Worm (Caenorhabditis elegans): ENCODE measurements around the gene F25A2.1.

DNA sequence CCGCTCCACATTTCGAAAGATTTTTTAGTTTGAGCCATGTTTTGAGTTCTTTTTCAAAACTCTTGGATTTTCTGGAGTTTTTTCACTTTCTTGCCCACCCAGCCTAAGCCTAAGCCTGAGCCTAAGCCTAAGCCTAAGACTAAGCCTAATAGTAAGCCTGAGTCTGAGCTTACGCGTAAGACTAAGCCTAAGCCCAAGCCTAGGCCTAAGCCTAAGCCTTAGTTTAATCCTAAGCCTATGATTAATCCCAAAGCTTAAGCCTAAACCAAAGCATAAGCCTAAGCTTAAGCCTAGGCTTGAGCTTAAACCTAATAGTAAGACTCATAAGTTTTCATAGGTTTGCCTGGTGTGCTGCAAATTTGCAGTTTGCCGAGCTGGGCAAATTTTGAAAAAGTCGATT, 37.1 kb upstream of the F25A2.1 start:
- TF ChIP-seq T22C8.4 (GFP tag; IDR thresholded peaks at IDR 0.05) (no peak), ref-1 (GFP tag; conservative IDR thresholded peaks at IDR 0.05) (no peak), cog-1 (tag; optimal IDR thresholded peaks at IDR 0.05) (no peak)

Data from whole organism, midembryonic.